Worm (Caenorhabditis elegans) whole organism, L2 larva: Measurements from ENCODE around the gene srd-34.

Source experiments
- C34F6.9 ChIP-seq: fragments of 150-350 bp; optimal IDR thresholded peaks from 2 replicates; lab custom pipeline; 2014; ENCODE audit warnings: missing biosample characterization, missing genetic modification characterization
- F13H6.1 ChIP-seq: sonication (generic microtip); optimal IDR thresholded peaks from 2 replicates; lab custom pipeline; 2016; ENCODE audit warnings: missing genetic modification characterization, missing compliant biosample characterization
- R02D3.7 ChIP-seq: fragments of 150-350 bp; optimal IDR thresholded peaks from 2 replicates; lab custom pipeline; 2014; ENCODE audit warnings: missing biosample characterization, missing genetic modification characterization
- Y55F3AM.14 ChIP-seq: fragments of 200-800 bp; sonication (Bioruptor generic); optimal IDR thresholded peaks from 2 replicates; lab custom pipeline; 2018; ENCODE audit warnings: mild to moderate bottlenecking, missing genetic modification characterization, missing compliant biosample characterization
- ZK546.5 ChIP-seq: sonication (generic microtip); optimal IDR thresholded peaks from 2 replicates; lab custom pipeline; 2017; ENCODE audit warnings: missing biosample characterization, missing genetic modification characterization
- alr-1 ChIP-seq: fragments of 150-350 bp; optimal IDR thresholded peaks from 2 replicates; lab custom pipeline; 2014; ENCODE audit warnings: missing biosample characterization, missing genetic modification characterization
- aly-2 ChIP-seq: fragments of 150-350 bp; optimal IDR thresholded peaks from 2 replicates; lab custom pipeline; 2014; ENCODE audit warnings: missing biosample characterization, missing genetic modification characterization
- ama-1 ChIP-seq: fragments of 150-350 bp; optimal IDR thresholded peaks from 2 replicates; lab custom pipeline; 2018; ENCODE audit warnings: inconsistent platforms
- blmp-1 ChIP-seq: sonication (generic microtip); optimal IDR thresholded peaks from 2 replicates; lab custom pipeline; 2017; ENCODE audit warnings: missing genetic modification characterization, mild to moderate bottlenecking, missing compliant biosample characterization, antibody characterized with exemption, moderate library complexity; ENCODE audit not compliant: insufficient read depth
- crh-2 ChIP-seq: sonication (generic microtip); optimal IDR thresholded peaks from 2 replicates; lab custom pipeline; 2017; ENCODE audit warnings: missing biosample characterization, missing genetic modification characterization
- dmd-4 ChIP-seq: sonication (generic microtip); optimal IDR thresholded peaks from 2 replicates; lab custom pipeline; 2017; ENCODE audit warnings: missing biosample characterization, missing genetic modification characterization
- egl-27 ChIP-seq: sonication (generic microtip); optimal IDR thresholded peaks from 3 replicates; lab custom pipeline; 2017; ENCODE audit warnings: missing biosample characterization, missing genetic modification reagents, missing genetic modification characterization
- elt-1 ChIP-seq: fragments of 150-350 bp; optimal IDR thresholded peaks from 2 replicates; lab custom pipeline; 2014; ENCODE audit warnings: missing biosample characterization, missing genetic modification characterization
- elt-3 ChIP-seq: sonication (generic microtip); optimal IDR thresholded peaks from 2 replicates; lab custom pipeline; 2017; ENCODE audit warnings: missing biosample characterization, missing genetic modification characterization
- fos-1 ChIP-seq: fragments of 150-350 bp; optimal IDR thresholded peaks from 2 replicates; lab custom pipeline; 2014; ENCODE audit warnings: missing biosample characterization, missing genetic modification characterization
- lin-11 ChIP-seq: fragments of 150-350 bp; sonication (generic microtip); optimal IDR thresholded peaks from 2 replicates; lab custom pipeline; 2014; ENCODE audit warnings: missing biosample characterization, missing genetic modification characterization, inconsistent platforms, mixed read lengths
- lin-13 ChIP-seq: fragments of 150-350 bp; optimal IDR thresholded peaks from 2 replicates; lab custom pipeline; 2014; ENCODE audit warnings: missing biosample characterization, missing genetic modification reagents, missing genetic modification characterization
- lin-39 ChIP-seq: fragments of 150-350 bp; optimal IDR thresholded peaks from 2 replicates; lab custom pipeline; 2014; ENCODE audit warnings: missing biosample characterization, missing genetic modification reagents, missing genetic modification characterization
- lsy-2 ChIP-seq, 2 experiments: fragments of 150-350 bp in 1 of 2; sonication (generic microtip) in 1 of 2; optimal IDR thresholded peaks; 2 replicates each; lab custom pipeline; 2014 to 2017; ENCODE audit warnings: missing biosample characterization in 2 of 2, missing genetic modification characterization in 2 of 2
- mab-5 ChIP-seq: fragments of 150-350 bp; optimal IDR thresholded peaks from 2 replicates; lab custom pipeline; 2014; ENCODE audit warnings: missing biosample characterization, missing genetic modification characterization
- mbf-1 ChIP-seq: sonication (generic microtip); optimal IDR thresholded peaks from 2 replicates; lab custom pipeline; 2017; ENCODE audit warnings: missing biosample characterization, missing genetic modification characterization
- mdl-1 ChIP-seq, 2 experiments: fragments of 150-350 bp in 1 of 2; sonication (generic microtip) in 1 of 2; optimal IDR thresholded peaks; 2 replicates each; lab custom pipeline; 2017; ENCODE audit warnings: missing biosample characterization in 2 of 2, missing genetic modification characterization in 2 of 2
- nhr-12 ChIP-seq: fragments of 150-350 bp; optimal IDR thresholded peaks from 2 replicates; lab custom pipeline; 2014; ENCODE audit warnings: missing biosample characterization, missing genetic modification characterization
- nhr-129 ChIP-seq: fragments of 150-350 bp; optimal IDR thresholded peaks from 2 replicates; lab custom pipeline; 2014; ENCODE audit warnings: missing biosample characterization, missing genetic modification characterization
- nhr-23 ChIP-seq: fragments of 150-350 bp; optimal IDR thresholded peaks from 2 replicates; lab custom pipeline; 2014; ENCODE audit warnings: missing biosample characterization, missing genetic modification reagents, missing genetic modification characterization
- nhr-237 ChIP-seq: fragments of 150-350 bp; optimal IDR thresholded peaks from 2 replicates; lab custom pipeline; 2014; ENCODE audit warnings: missing biosample characterization, missing genetic modification characterization
- nhr-25 ChIP-seq: fragments of 150-350 bp; sonication (generic microtip); optimal IDR thresholded peaks from 3 replicates; lab custom pipeline; 2014; ENCODE audit warnings: missing biosample characterization, missing genetic modification characterization
- nhr-6 ChIP-seq: fragments of 150-350 bp; optimal IDR thresholded peaks from 2 replicates; lab custom pipeline; 2014; ENCODE audit warnings: missing biosample characterization, missing genetic modification characterization
- nhr-77 ChIP-seq: fragments of 150-350 bp; optimal IDR thresholded peaks from 2 replicates; lab custom pipeline; 2014; ENCODE audit warnings: missing biosample characterization, missing genetic modification characterization
- peb-1 ChIP-seq: fragments of 150-350 bp; optimal IDR thresholded peaks from 2 replicates; lab custom pipeline; 2014; ENCODE audit warnings: missing biosample characterization, missing genetic modification characterization
- skn-1 ChIP-seq: sonication (generic microtip); optimal IDR thresholded peaks from 2 replicates; lab custom pipeline; 2017; ENCODE audit warnings: missing biosample characterization, missing genetic modification characterization
- sma-9 ChIP-seq, 2 experiments: fragments of 150-350 bp in 1 of 2; sonication (generic microtip) in 1 of 2; optimal IDR thresholded peaks; 2 replicates each; lab custom pipeline; 2014 to 2016; ENCODE audit warnings: missing genetic modification characterization in 2 of 2, mild to moderate bottlenecking in 1 of 2, missing biosample characterization in 1 of 2, missing compliant biosample characterization in 1 of 2, missing genetic modification reagents in 1 of 2, moderate library complexity in 1 of 2
- snpc-4 ChIP-seq: fragments of 150-350 bp; optimal IDR thresholded peaks from 2 replicates; lab custom pipeline; 2014; ENCODE audit warnings: missing biosample characterization, missing genetic modification characterization
- unc-39 ChIP-seq: fragments of 150-350 bp; optimal IDR thresholded peaks from 2 replicates; lab custom pipeline; 2014; ENCODE audit warnings: missing biosample characterization, missing genetic modification characterization
- unc-55 ChIP-seq: fragments of 150-350 bp; sonication (generic microtip); optimal IDR thresholded peaks from 3 replicates; lab custom pipeline; 2014; ENCODE audit warnings: missing biosample characterization, missing genetic modification reagents, missing genetic modification characterization
- unc-62 ChIP-seq: fragments of 150-350 bp; optimal IDR thresholded peaks from 2 replicates; lab custom pipeline; 2014; ENCODE audit warnings: missing biosample characterization, missing genetic modification reagents, missing genetic modification characterization
- zag-1 ChIP-seq: fragments of 150-350 bp; optimal IDR thresholded peaks from 2 replicates; lab custom pipeline; 2014; ENCODE audit warnings: missing biosample characterization, missing genetic modification characterization
- ztf-1 ChIP-seq: fragments of 200-800 bp; sonication (Bioruptor generic); conservative IDR thresholded peaks from 2 replicates; pipeline ENCODE4 v1.3.6; 2022; ENCODE audit warnings: missing genetic modification characterization, missing compliant biosample characterization
- ztf-11 ChIP-seq: sonication (generic microtip); optimal IDR thresholded peaks from 2 replicates; lab custom pipeline; 2017; ENCODE audit warnings: missing biosample characterization, missing genetic modification characterization
- ztf-4 ChIP-seq: fragments of 150-350 bp; optimal IDR thresholded peaks from 2 replicates; lab custom pipeline; 2014; ENCODE audit warnings: missing biosample characterization, missing genetic modification characterization

The srd-34 gene

ce11 chrV:10535325-10535724 lies 13.6 kb downstream of the srd-34 start:
- no peak for TF ChIP-seq nhr-23 (tag; lab: Kevin White, UChicago)
- peak; percentile 6 for TF ChIP-seq nhr-25 (tag; lab: Kevin White, UChicago)
- TF ChIP-seq lsy-2 (tag; optimal IDR thresholded peaks at IDR 0.05; lab: Kevin White, UChicago), result peak in 1 of 2 experiments; percentile 10
- no peak for TF ChIP-seq blmp-1 (tag; lab: Kevin White, UChicago)
- TF ChIP-seq mdl-1 (tag; optimal IDR thresholded peaks at IDR 0.05; lab: Kevin White, UChicago), result peak in 1 of 2 experiments; percentile 12
- TF ChIP-seq unc-55 (GFP tag; lab: Kevin White, UChicago), result peak; percentile 6
- TF ChIP-seq lin-11 (tag; lab: Kevin White, UChicago), result no peak
- no peak for TF ChIP-seq snpc-4
- TF ChIP-seq zag-1 (tag; lab: Kevin White, UChicago), result no peak
- peak; percentile 30 for TF ChIP-seq ztf-4 (tag; lab: Kevin White, UChicago)
- no peak for TF ChIP-seq unc-39 (tag; lab: Kevin White, UChicago)
- peak; percentile 53 for TF ChIP-seq fos-1 (tag; lab: Kevin White, UChicago)
- TF ChIP-seq nhr-6, result no peak
- TF ChIP-seq elt-1 (tag; lab: Kevin White, UChicago), result no peak
- TF ChIP-seq ama-1 (lab: Kevin White, UChicago), result peak; percentile 62
- no peak for TF ChIP-seq mab-5 (tag; lab: Kevin White, UChicago)
- peak; percentile 28 for TF ChIP-seq F13H6.1 (tag; lab: Kevin White, UChicago)
- no peak for TF ChIP-seq peb-1 (tag; lab: Kevin White, UChicago)
- TF ChIP-seq unc-62 (GFP tag; lab: Kevin White, UChicago), result no peak
- TF ChIP-seq lin-13 (GFP tag; lab: Kevin White, UChicago), result peak; percentile 28
- no peak for TF ChIP-seq ZK546.5
- no peak for TF ChIP-seq lin-39 (tag; lab: Kevin White, UChicago)
- TF ChIP-seq R02D3.7 (tag; lab: Kevin White, UChicago), result no peak
- no peak for TF ChIP-seq Y55F3AM.14 (GFP tag; lab: Kevin White, UChicago)
- no peak for TF ChIP-seq nhr-12 (tag; lab: Kevin White, UChicago)
- TF ChIP-seq nhr-237, result no peak
- no peak for TF ChIP-seq elt-3
- TF ChIP-seq crh-2, result peak; percentile 33
- TF ChIP-seq dmd-4 (tag; lab: Kevin White, UChicago), result no peak
- TF ChIP-seq skn-1 (tag; lab: Kevin White, UChicago), result peak; percentile 27
- no peak for TF ChIP-seq aly-2
- no peak for TF ChIP-seq ztf-11
- TF ChIP-seq alr-1, result no peak
- no peak for TF ChIP-seq nhr-77
- no peak for TF ChIP-seq sma-9 (GFP tag; optimal IDR thresholded peaks at IDR 0.05; lab: Kevin White, UChicago)
- TF ChIP-seq sma-9 (tag; optimal IDR thresholded peaks at IDR 0.05; lab: Kevin White, UChicago), result no peak
- peak; percentile 41 for TF ChIP-seq nhr-129 (tag; lab: Kevin White, UChicago)
- TF ChIP-seq C34F6.9 (tag; lab: Kevin White, UChicago), result peak; percentile 41
- TF ChIP-seq ztf-1 (GFP tag; lab: Robert Waterston, UW), result no peak

ce11 chrV:10532725-10533124 lies 16.2 kb downstream of the srd-34 start, which contains the start of gene txt-10:
Gene txt-10, minus strand, starts transcription at chrV:10532825.
- TF ChIP-seq unc-39 (tag; lab: Kevin White, UChicago), result no peak
- no peak for TF ChIP-seq Y55F3AM.14 (GFP tag; lab: Kevin White, UChicago)
- TF ChIP-seq R02D3.7 (tag; lab: Kevin White, UChicago), result no peak
- TF ChIP-seq ztf-1 (GFP tag; lab: Robert Waterston, UW), result no peak
- no peak for TF ChIP-seq blmp-1 (tag; lab: Kevin White, UChicago)
- no peak for TF ChIP-seq egl-27 (tag; lab: Kevin White, UChicago)
- TF ChIP-seq mab-5 (tag; lab: Kevin White, UChicago), result no peak
- TF ChIP-seq mbf-1, result no peak
- TF ChIP-seq sma-9 (GFP tag; optimal IDR thresholded peaks at IDR 0.05; lab: Kevin White, UChicago), result no peak
- no peak for TF ChIP-seq sma-9 (tag; optimal IDR thresholded peaks at IDR 0.05; lab: Kevin White, UChicago)
- TF ChIP-seq lsy-2 (tag; optimal IDR thresholded peaks at IDR 0.05; lab: Kevin White, UChicago), result no peak
- TF ChIP-seq nhr-237, result no peak
- TF ChIP-seq crh-2, result no peak
- no peak for TF ChIP-seq lin-11 (tag; lab: Kevin White, UChicago)

- peak; percentile 22 for TF ChIP-seq fos-1 (tag; lab: Kevin White, UChicago)
- no peak for TF ChIP-seq dmd-4 (tag; lab: Kevin White, UChicago)
- no peak for TF ChIP-seq peb-1 (tag; lab: Kevin White, UChicago)
- TF ChIP-seq nhr-25 (tag; lab: Kevin White, UChicago), result no peak
These were observed 19.3 kb downstream of the srd-34 start for ce11 chrV:10529600-10529999.
